Worm (Caenorhabditis elegans) whole organism, L1 larva: ENCODE results near the gene glo-4.

Source experiments
- aly-2 ChIP-seq: fragments of 150-350 bp; optimal IDR thresholded peaks from 2 replicates; lab custom pipeline; 2014; ENCODE audit warnings: missing biosample characterization, missing genetic modification characterization
- ama-1 ChIP-seq: fragments of 150-350 bp; optimal IDR thresholded peaks from 2 replicates; lab custom pipeline; 2014
- lsy-2 ChIP-seq, 2 experiments: fragments of 150-350 bp; optimal IDR thresholded peaks; 2 replicates each; lab custom pipeline; 2014; ENCODE audit warnings: missing biosample characterization in 2 of 2, missing genetic modification characterization in 2 of 2

DNA sequence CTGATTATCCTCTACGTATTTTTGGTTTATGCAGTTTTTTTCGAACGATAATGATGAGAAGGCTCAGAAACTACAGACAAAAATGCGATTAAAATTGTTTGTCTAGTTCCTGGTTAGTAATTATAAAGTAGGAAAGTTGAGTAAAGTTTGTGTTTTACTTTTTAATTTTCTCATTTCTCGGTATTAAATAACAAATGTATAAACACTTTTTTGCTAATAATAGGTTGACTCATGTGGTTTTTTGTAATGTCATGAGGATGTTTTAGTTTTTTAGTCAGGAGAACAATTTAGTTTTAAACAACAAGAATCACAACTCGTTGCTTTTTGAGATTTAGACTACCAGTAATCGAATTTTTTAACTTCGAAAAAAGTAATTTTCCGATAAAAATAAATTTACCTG, 29.6 kb upstream of the glo-4 start:
- TF ChIP-seq aly-2 (tag; lab: Kevin White, UChicago) = no peak
- no peak for TF ChIP-seq lsy-2 (tag; optimal IDR thresholded peaks at IDR 0.05; lab: Kevin White, UChicago)
- no peak for TF ChIP-seq ama-1 (lab: Kevin White, UChicago)
